Worm (Caenorhabditis elegans) whole organism, early embryonic: ENCODE data around the gene C06E4.8.

Experiments used
- B0310.2 ChIP-seq: sonication (generic microtip); optimal IDR thresholded peaks from 2 replicates; lab custom pipeline; 2016; ENCODE audit warnings: mild to moderate bottlenecking, missing genetic modification characterization, missing compliant biosample characterization
- F13C5.2 ChIP-seq: sonication (generic microtip); optimal IDR thresholded peaks from 2 replicates; lab custom pipeline; 2017; ENCODE audit warnings: mild to moderate bottlenecking, missing genetic modification characterization, inconsistent platforms, missing compliant biosample characterization
- aly-1 ChIP-seq: sonication (generic microtip); optimal IDR thresholded peaks from 2 replicates; lab custom pipeline; 2016; ENCODE audit warnings: missing genetic modification characterization, missing compliant biosample characterization
- ama-1 ChIP-seq: fragments of 150-350 bp; optimal IDR thresholded peaks from 2 replicates; lab custom pipeline; 2014
- ceh-13 ChIP-seq: fragments of 200-800 bp; sonication (Bioruptor generic); optimal IDR thresholded peaks from 2 replicates; lab custom pipeline; 2018; ENCODE audit warnings: mild to moderate bottlenecking, missing genetic modification characterization, missing compliant biosample characterization
- ceh-36 ChIP-seq: sonication (generic microtip); optimal IDR thresholded peaks from 2 replicates; lab custom pipeline; 2016; ENCODE audit warnings: missing genetic modification characterization, inconsistent platforms, missing compliant biosample characterization
- ets-7 ChIP-seq: sonication (generic microtip); optimal IDR thresholded peaks from 2 replicates; lab custom pipeline; 2016; ENCODE audit warnings: missing genotype, missing genetic modification characterization, missing compliant biosample characterization
- flt-1 ChIP-seq: fragments of 200-800 bp; sonication (Bioruptor generic); IDR thresholded peaks from 2 replicates; pipeline ENCODE4 v1.3.6; 2022; ENCODE audit warnings: missing genetic modification characterization, missing compliant biosample characterization
- hmbx-1 ChIP-seq: sonication (generic microtip); optimal IDR thresholded peaks from 2 replicates; lab custom pipeline; 2016; ENCODE audit warnings: mild to moderate bottlenecking, missing genetic modification characterization, missing compliant biosample characterization
- hmg-4 ChIP-seq: fragments of 200-800 bp; sonication (Bioruptor generic); optimal IDR thresholded peaks from 2 replicates; lab custom pipeline; 2018; ENCODE audit warnings: mild to moderate bottlenecking, missing genetic modification characterization, missing compliant biosample characterization
- hnd-1 ChIP-seq: sonication (generic microtip); optimal IDR thresholded peaks from 2 replicates; lab custom pipeline; 2016; ENCODE audit warnings: missing genetic modification characterization, missing compliant biosample characterization
- pes-1 ChIP-seq: fragments of 200-800 bp; sonication (Bioruptor generic); IDR thresholded peaks from 2 replicates; pipeline ENCODE4 v1.3.6; 2022; ENCODE audit warnings: missing genetic modification reagents, missing genetic modification characterization, missing compliant biosample characterization
- scrt-1 ChIP-seq: fragments of 200-800 bp; sonication (Bioruptor generic); IDR thresholded peaks from 2 replicates; pipeline ENCODE4 v1.3.6; 2022; ENCODE audit warnings: missing genetic modification characterization, missing compliant biosample characterization
- sea-1 ChIP-seq: fragments of 200-800 bp; sonication (Bioruptor generic); conservative IDR thresholded peaks from 2 replicates; pipeline ENCODE4 v1.3.6; 2022; ENCODE audit warnings: missing genetic modification characterization, missing compliant biosample characterization
- tbx-11 ChIP-seq: fragments of 200-800 bp; sonication (Bioruptor generic); IDR thresholded peaks from 2 replicates; pipeline ENCODE4 v1.3.6; 2022; ENCODE audit warnings: missing genetic modification characterization, missing compliant biosample characterization
- tbx-37 ChIP-seq: fragments of 200-800 bp; sonication (Bioruptor generic); conservative IDR thresholded peaks from 2 replicates; pipeline ENCODE4 v1.3.6; 2022; ENCODE audit warnings: missing genetic modification reagents, missing genetic modification characterization, missing compliant biosample characterization
- tra-4 ChIP-seq: sonication (generic microtip); optimal IDR thresholded peaks from 2 replicates; lab custom pipeline; 2017; ENCODE audit warnings: missing genetic modification characterization, missing compliant biosample characterization

The C06E4.8 gene

ce11 chrIV:7242220-7242789 is 43.4 kb downstream of the C06E4.8 start, which contains the start of gene gstk-2:
gstk-2 (minus strand) TSS chrIV:7242270.
- TF ChIP-seq pes-1 (no peak), ceh-36 (tag; lab: Kevin White, UChicago) (no peak), aly-1 (tag; lab: Kevin White, UChicago) (no peak), ama-1 (lab: Kevin White, UChicago) (no peak), tbx-11 (no peak), ceh-13 (GFP tag; lab: Kevin White, UChicago) (no peak), B0310.2 (no peak), ets-7 (tag; lab: Kevin White, UChicago) (no peak), scrt-1 (GFP tag; lab: Robert Waterston, UW) (no peak), flt-1 (no peak), sea-1 (GFP tag; lab: Robert Waterston, UW) (no peak)

ce11 chrIV:7240564-7240963 is 45.1 kb downstream of the C06E4.8 start:
- peak; percentile 38; the same call in 1 of the 2 replicates for TF ChIP-seq pes-1
- TF ChIP-seq tbx-37 (GFP tag; lab: Robert Waterston, UW), result no peak

- TF ChIP-seq hmg-4 (GFP tag; lab: Kevin White, UChicago) (no peak), hnd-1 (tag; lab: Kevin White, UChicago) (no peak), sea-1 (GFP tag; lab: Robert Waterston, UW) (no peak), hmbx-1 (tag; lab: Kevin White, UChicago) (no peak), tra-4 (tag; lab: Kevin White, UChicago) (no peak), B0310.2 (no peak), ceh-13 (GFP tag; lab: Kevin White, UChicago) (no peak), pes-1 (no peak), ets-7 (tag; lab: Kevin White, UChicago) (no peak), flt-1 (no peak), tbx-37 (GFP tag; lab: Robert Waterston, UW) (no peak), ceh-36 (tag; lab: Kevin White, UChicago) (no peak), aly-1 (tag; lab: Kevin White, UChicago) (no peak), tbx-11 (no peak)
Observed at ce11 chrIV:7237668-7238214, 47.9 kb downstream of the C06E4.8 start, which contains the start of gene elo-3. elo-3 (plus strand) TSS chrIV:7237718.

- TF ChIP-seq ceh-36 (tag; lab: Kevin White, UChicago), result no peak
- TF ChIP-seq scrt-1 (GFP tag; lab: Robert Waterston, UW), result no peak
- no peak for TF ChIP-seq pes-1
- TF ChIP-seq sea-1 (GFP tag; lab: Robert Waterston, UW), result no peak
- TF ChIP-seq ceh-13 (GFP tag; lab: Kevin White, UChicago), result no peak
- no peak for TF ChIP-seq F13C5.2 (tag; lab: Kevin White, UChicago)
- no peak for TF ChIP-seq hmg-4 (GFP tag; lab: Kevin White, UChicago)
- TF ChIP-seq tbx-37 (GFP tag; lab: Robert Waterston, UW), result no peak
- no peak for TF ChIP-seq tbx-11
- TF ChIP-seq hnd-1 (tag; lab: Kevin White, UChicago), result no peak
- TF ChIP-seq ets-7 (tag; lab: Kevin White, UChicago), result no peak
- TF ChIP-seq tra-4 (tag; lab: Kevin White, UChicago), result no peak
- TF ChIP-seq flt-1, result no peak
- no peak for TF ChIP-seq hmbx-1 (tag; lab: Kevin White, UChicago)
- TF ChIP-seq aly-1 (tag; lab: Kevin White, UChicago), result no peak
- no peak for TF ChIP-seq B0310.2
- no peak for TF ChIP-seq ama-1 (lab: Kevin White, UChicago)
Observed at ce11 chrIV:7236248-7236772, 49.4 kb downstream of the C06E4.8 start.

- TF ChIP-seq pes-1 (no peak), B0310.2 (no peak), tbx-37 (GFP tag; lab: Robert Waterston, UW) (no peak), scrt-1 (GFP tag; lab: Robert Waterston, UW) (no peak), hmg-4 (GFP tag; lab: Kevin White, UChicago) (peak; percentile 73), tra-4 (tag; lab: Kevin White, UChicago) (no peak), sea-1 (GFP tag; lab: Robert Waterston, UW) (0 out of 2 replicates have a peak, but pooled peaks have one; percentile 7), flt-1 (no peak), ama-1 (lab: Kevin White, UChicago) (no peak), tbx-11 (peak; percentile 45; the same call in 1 of the 2 replicates), hmbx-1 (tag; lab: Kevin White, UChicago) (no peak), ceh-36 (tag; lab: Kevin White, UChicago) (no peak), hnd-1 (tag; lab: Kevin White, UChicago) (no peak), F13C5.2 (tag; lab: Kevin White, UChicago) (peak; percentile 74), ets-7 (tag; lab: Kevin White, UChicago) (no peak), aly-1 (tag; lab: Kevin White, UChicago) (no peak), ceh-13 (GFP tag; lab: Kevin White, UChicago) (no peak)
Observed at ce11 chrIV:7235382-7235917, 50.2 kb downstream of the C06E4.8 start.

- TF ChIP-seq pes-1, result no peak
- no peak for TF ChIP-seq tbx-37 (GFP tag; lab: Robert Waterston, UW)
- TF ChIP-seq ama-1 (lab: Kevin White, UChicago), result no peak
- no peak for TF ChIP-seq aly-1 (tag; lab: Kevin White, UChicago)
- TF ChIP-seq ceh-13 (GFP tag; lab: Kevin White, UChicago), result no peak
- TF ChIP-seq ceh-36 (tag; lab: Kevin White, UChicago), result no peak
- no peak for TF ChIP-seq hmbx-1 (tag; lab: Kevin White, UChicago)
- no peak for TF ChIP-seq ets-7 (tag; lab: Kevin White, UChicago)
- no peak for TF ChIP-seq sea-1 (GFP tag; lab: Robert Waterston, UW)
- no peak for TF ChIP-seq tbx-11
- no peak for TF ChIP-seq flt-1
- TF ChIP-seq B0310.2, result no peak
- no peak for TF ChIP-seq hmg-4 (GFP tag; lab: Kevin White, UChicago)
- no peak for TF ChIP-seq F13C5.2 (tag; lab: Kevin White, UChicago)
- no peak for TF ChIP-seq scrt-1 (GFP tag; lab: Robert Waterston, UW)
- TF ChIP-seq hnd-1 (tag; lab: Kevin White, UChicago), result no peak
- no peak for TF ChIP-seq tra-4 (tag; lab: Kevin White, UChicago)
Observed at ce11 chrIV:7234623-7235022, 51.1 kb downstream of the C06E4.8 start.
